Worm (Caenorhabditis elegans) whole organism, young adult: Measurements from ENCODE around the gene unc-53.

Source experiments
- F10E7.11 ChIP-seq: sonication (generic microtip); optimal IDR thresholded peaks from 2 replicates; lab custom pipeline; 2017; ENCODE audit warnings: mild to moderate bottlenecking, missing genetic modification characterization, moderate library complexity, missing compliant biosample characterization
- F22D6.2 ChIP-seq: sonication (generic microtip); optimal IDR thresholded peaks from 2 replicates; lab custom pipeline; 2016; ENCODE audit warnings: mild to moderate bottlenecking, missing genetic modification characterization, missing compliant biosample characterization
- F49E8.2 ChIP-seq: sonication (generic microtip); optimal IDR thresholded peaks from 3 replicates; lab custom pipeline; 2017; ENCODE audit warnings: missing genetic modification characterization, mild to moderate bottlenecking, missing compliant biosample characterization, antibody characterized with exemption, moderate library complexity; ENCODE audit not compliant: insufficient read depth
- F52B5.7 ChIP-seq: sonication (generic microtip); optimal IDR thresholded peaks from 2 replicates; lab custom pipeline; 2016; ENCODE audit warnings: mild to moderate bottlenecking, missing genetic modification characterization, missing compliant biosample characterization
- F57A8.1 ChIP-seq: fragments of 200-800 bp; sonication (Bioruptor generic); optimal IDR thresholded peaks from 2 replicates; lab custom pipeline; 2018; ENCODE audit warnings: mild to moderate bottlenecking, missing genetic modification characterization, moderate library complexity, missing compliant biosample characterization
- Y56A3A.18 ChIP-seq: fragments of 200-800 bp; sonication (Bioruptor generic); IDR thresholded peaks from 2 replicates; pipeline ENCODE4 v1.3.6; 2022; ENCODE audit warnings: missing genetic modification reagents, missing genetic modification characterization, missing compliant biosample characterization
- Y79H2A.3 ChIP-seq: fragments of 200-800 bp; sonication (Bioruptor generic); conservative IDR thresholded peaks from 2 replicates; pipeline ENCODE4 v1.3.6; 2022; ENCODE audit warnings: missing genetic modification reagents, missing genetic modification characterization, missing compliant biosample characterization
- athp-1 ChIP-seq: sonication (generic microtip); optimal IDR thresholded peaks from 2 replicates; lab custom pipeline; 2017; ENCODE audit warnings: mild to moderate bottlenecking, missing genetic modification characterization, missing compliant biosample characterization
- bed-1 ChIP-seq: fragments of 200-800 bp; sonication (Bioruptor generic); IDR thresholded peaks from 2 replicates; pipeline ENCODE4 v1.3.6; 2022; ENCODE audit warnings: missing genetic modification reagents, missing genetic modification characterization, missing compliant biosample characterization
- ceh-40 ChIP-seq: fragments of 200-800 bp; sonication (Bioruptor generic); IDR thresholded peaks from 2 replicates; pipeline ENCODE4 v1.3.6; 2022; ENCODE audit warnings: missing genetic modification characterization, missing compliant biosample characterization
- ceh-79 ChIP-seq: sonication (generic microtip); optimal IDR thresholded peaks from 2 replicates; lab custom pipeline; 2017; ENCODE audit warnings: mild to moderate bottlenecking, missing genetic modification characterization, missing compliant biosample characterization
- ceh-91 ChIP-seq: fragments of 200-800 bp; sonication (Bioruptor generic); IDR thresholded peaks from 2 replicates; pipeline ENCODE4 v1.3.6; 2022; ENCODE audit warnings: missing genetic modification reagents, missing genetic modification characterization, missing compliant biosample characterization
- chd-7 ChIP-seq: sonication (generic microtip); optimal IDR thresholded peaks from 2 replicates; lab custom pipeline; 2016; ENCODE audit warnings: mild to moderate bottlenecking, missing genetic modification characterization, moderate library complexity, missing compliant biosample characterization
- dox-1 ChIP-seq: fragments of 200-800 bp; sonication (Bioruptor generic); IDR thresholded peaks from 2 replicates; pipeline ENCODE4 v1.3.6; 2022; ENCODE audit warnings: missing genetic modification reagents, missing genetic modification characterization, missing compliant biosample characterization
- dpl-1 ChIP-seq: fragments of 150-350 bp; optimal IDR thresholded peaks from 2 replicates; lab custom pipeline; 2014; ENCODE audit warnings: missing biosample characterization, missing genetic modification reagents, missing genetic modification characterization
- efl-1 ChIP-seq: fragments of 150-350 bp; optimal IDR thresholded peaks from 2 replicates; lab custom pipeline; 2014; ENCODE audit warnings: missing biosample characterization, missing genetic modification reagents, missing genetic modification characterization
- hlh-12 ChIP-seq: sonication (generic microtip); optimal IDR thresholded peaks from 2 replicates; lab custom pipeline; 2016; ENCODE audit warnings: missing genetic modification characterization, missing compliant biosample characterization
- hlh-26 ChIP-seq: fragments of 200-800 bp; sonication (Bioruptor generic); conservative IDR thresholded peaks from 2 replicates; pipeline ENCODE4 v1.3.6; 2022; ENCODE audit warnings: missing genetic modification reagents, missing genetic modification characterization, missing compliant biosample characterization
- hmg-20 ChIP-seq: fragments of 200-800 bp; sonication (Bioruptor generic); IDR thresholded peaks from 2 replicates; pipeline ENCODE4 v1.3.6; 2022; ENCODE audit warnings: missing genetic modification reagents, missing genetic modification characterization, missing compliant biosample characterization
- hsf-1 ChIP-seq: fragments of 200-800 bp; sonication (Bioruptor generic); IDR thresholded peaks from 2 replicates; pipeline ENCODE4 v1.3.6; 2022; ENCODE audit warnings: missing genetic modification reagents, missing genetic modification characterization, missing compliant biosample characterization
- let-526 ChIP-seq: fragments of 200-800 bp; sonication (Bioruptor generic); IDR thresholded peaks from 2 replicates; pipeline ENCODE4 v1.3.6; 2022; ENCODE audit warnings: missing genetic modification reagents, missing genetic modification characterization, missing compliant biosample characterization
- lin-40 ChIP-seq: sonication (generic microtip); optimal IDR thresholded peaks from 2 replicates; lab custom pipeline; 2016; ENCODE audit warnings: missing genetic modification characterization, mild to moderate bottlenecking, missing compliant biosample characterization, missing genotype, missing genetic modification reagents
- lir-1 ChIP-seq: fragments of 200-800 bp; sonication (Bioruptor generic); conservative IDR thresholded peaks from 2 replicates; pipeline ENCODE4 v1.3.6; 2022; ENCODE audit warnings: missing genetic modification reagents, missing genetic modification characterization, missing compliant biosample characterization
- lsy-27 ChIP-seq: sonication (generic microtip); optimal IDR thresholded peaks from 2 replicates; lab custom pipeline; 2017; ENCODE audit warnings: missing genetic modification characterization, mild to moderate bottlenecking, missing compliant biosample characterization, antibody characterized with exemption, missing genotype, borderline replicate concordance; ENCODE audit not compliant: insufficient read depth
- mel-28 ChIP-seq: sonication (generic microtip); optimal IDR thresholded peaks from 2 replicates; lab custom pipeline; 2016; ENCODE audit warnings: borderline replicate concordance, mild to moderate bottlenecking, missing genetic modification characterization, missing compliant biosample characterization
- mes-4 ChIP-seq: sonication (generic microtip); optimal IDR thresholded peaks from 2 replicates; lab custom pipeline; 2016; ENCODE audit warnings: missing genotype, missing genetic modification characterization, missing compliant biosample characterization
- mxl-1 ChIP-seq: sonication (generic microtip); optimal IDR thresholded peaks from 2 replicates; lab custom pipeline; 2016; ENCODE audit warnings: missing genetic modification characterization, missing compliant biosample characterization
- nfya-1 ChIP-seq: sonication (generic microtip); optimal IDR thresholded peaks from 2 replicates; lab custom pipeline; 2017; ENCODE audit warnings: antibody characterized with exemption, missing compliant biosample characterization, missing genetic modification characterization, borderline replicate concordance; ENCODE audit not compliant: insufficient read depth
- nhr-27 ChIP-seq: fragments of 200-800 bp; sonication (Bioruptor generic); optimal IDR thresholded peaks from 2 replicates; lab custom pipeline; 2018; ENCODE audit warnings: mild to moderate bottlenecking, missing genetic modification characterization, moderate library complexity, missing compliant biosample characterization
- rpc-1 ChIP-seq, 2 experiments: fragments of 150-350 bp in 1 of 2; sonication (generic microtip) in 1 of 2; optimal IDR thresholded peaks; 2 replicates each; lab custom pipeline; 2014 to 2018; ENCODE audit warnings: missing biosample characterization in 1 of 2, missing genetic modification characterization in 1 of 2, missing genetic modification reagents in 1 of 2, missing genotype in 1 of 2
- sdz-38 ChIP-seq: sonication (generic microtip); optimal IDR thresholded peaks from 2 replicates; lab custom pipeline; 2016; ENCODE audit warnings: missing genotype, missing genetic modification characterization, missing compliant biosample characterization
- tbp1 ChIP-seq: fragments of 200-800 bp; sonication (Bioruptor generic); optimal IDR thresholded peaks from 2 replicates; lab custom pipeline; 2018; ENCODE audit warnings: mild to moderate bottlenecking, missing genetic modification characterization, missing compliant biosample characterization
- tbx-9 ChIP-seq: sonication (generic microtip); optimal IDR thresholded peaks from 2 replicates; lab custom pipeline; 2016; ENCODE audit warnings: borderline replicate concordance, missing genetic modification characterization, inconsistent platforms, missing compliant biosample characterization
- unc-130 ChIP-seq: sonication (generic microtip); optimal IDR thresholded peaks from 2 replicates; lab custom pipeline; 2016; ENCODE audit warnings: missing genetic modification reagents, missing genetic modification characterization, missing compliant biosample characterization
- zim-3 ChIP-seq: sonication (generic microtip); optimal IDR thresholded peaks from 2 replicates; lab custom pipeline; 2017; ENCODE audit warnings: mild to moderate bottlenecking, missing genetic modification characterization, moderate library complexity, missing compliant biosample characterization
- ztf-18 ChIP-seq: sonication (generic microtip); optimal IDR thresholded peaks from 2 replicates; lab custom pipeline; 2016; ENCODE audit warnings: missing genotype, mild to moderate bottlenecking, missing genetic modification characterization, missing compliant biosample characterization
- ztf-22 ChIP-seq: fragments of 200-800 bp; sonication (Bioruptor generic); optimal IDR thresholded peaks from 2 replicates; lab custom pipeline; 2018; ENCODE audit warnings: mild to moderate bottlenecking, missing genetic modification characterization, moderate library complexity, missing compliant biosample characterization
- ztf-25 ChIP-seq: fragments of 200-800 bp; sonication (Bioruptor generic); IDR thresholded peaks from 2 replicates; pipeline ENCODE4 v1.3.6; 2022; ENCODE audit warnings: missing genetic modification reagents, missing genetic modification characterization, missing compliant biosample characterization
- ztf-26 ChIP-seq: sonication (generic microtip); optimal IDR thresholded peaks from 2 replicates; lab custom pipeline; 2017; ENCODE audit warnings: missing genetic modification characterization, missing compliant biosample characterization
- ztf-3 ChIP-seq: fragments of 200-800 bp; sonication (Bioruptor generic); optimal IDR thresholded peaks from 2 replicates; lab custom pipeline; 2018; ENCODE audit warnings: mild to moderate bottlenecking, missing genetic modification characterization, missing compliant biosample characterization
- ztf-6 ChIP-seq: fragments of 200-800 bp; sonication (Bioruptor generic); IDR thresholded peaks from 2 replicates; pipeline ENCODE4 v1.3.6; 2022; ENCODE audit warnings: missing genetic modification reagents, missing genetic modification characterization, missing compliant biosample characterization

Gene unc-53

DNA sequence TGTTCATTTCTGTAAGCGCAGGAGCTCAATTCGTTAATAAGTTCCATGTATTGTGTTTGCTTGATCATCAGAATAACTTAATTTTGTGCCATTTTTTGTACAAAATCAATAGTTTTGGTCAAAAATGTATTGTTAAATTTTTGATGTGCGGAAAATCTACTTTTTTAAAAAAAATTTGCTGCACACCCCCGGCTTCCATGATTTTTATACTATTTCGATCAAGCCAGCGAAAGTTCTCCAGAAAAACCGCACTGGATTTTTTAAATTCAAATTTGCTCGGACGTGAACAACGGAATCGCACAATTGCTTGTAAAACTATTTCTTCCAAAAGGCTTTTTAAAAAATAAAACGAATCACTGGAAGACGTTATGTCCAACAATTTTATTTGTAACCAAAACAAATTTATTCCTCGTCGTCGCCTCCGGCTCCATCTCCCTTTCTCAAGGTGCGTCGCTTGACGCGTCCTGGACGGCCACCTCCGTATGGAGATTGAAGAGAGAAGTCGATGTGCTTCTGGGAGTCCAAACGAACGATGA is 35.9 kb upstream of the unc-53 start (continued):
- no peak for TF ChIP-seq unc-130
- no peak for TF ChIP-seq ceh-79 (tag; lab: Kevin White, UChicago)
- no peak for TF ChIP-seq lin-40 (tag; lab: Kevin White, UChicago)
- no peak for TF ChIP-seq ztf-18 (tag; lab: Kevin White, UChicago)
- no peak for TF ChIP-seq let-526 (GFP tag; lab: Robert Waterston, UW)
- TF ChIP-seq ceh-91 (GFP tag; lab: Robert Waterston, UW) = no peak
- TF ChIP-seq dpl-1 (GFP tag; lab: Kevin White, UChicago) = no peak
- peak; percentile 20; the same call in 1 of the 2 replicates for TF ChIP-seq hsf-1 (GFP tag; lab: Robert Waterston, UW)
- no peak for TF ChIP-seq mxl-1 (tag; lab: Kevin White, UChicago)
- no peak for TF ChIP-seq ztf-3
- TF ChIP-seq mel-28 = no peak
- TF ChIP-seq athp-1 (tag; lab: Kevin White, UChicago) = peak; percentile 25
- TF ChIP-seq efl-1 (GFP tag; lab: Kevin White, UChicago) = no peak
- no peak for TF ChIP-seq lir-1
- TF ChIP-seq tbp1 (GFP tag; lab: Kevin White, UChicago) = no peak
- TF ChIP-seq Y56A3A.18 (GFP tag; lab: Robert Waterston, UW) = no peak
- TF ChIP-seq F22D6.2 = no peak
- TF ChIP-seq F57A8.1 = no peak
- TF ChIP-seq ceh-40 (GFP tag; lab: Robert Waterston, UW) = no peak
- no peak for TF ChIP-seq ztf-26 (tag; lab: Kevin White, UChicago)
- 0 out of 2 replicates have a peak, but pooled peaks have one; percentile 19 for TF ChIP-seq hlh-26 (GFP tag; lab: Robert Waterston, UW)
- TF ChIP-seq Y79H2A.3 (GFP tag; lab: Robert Waterston, UW) = no peak
- TF ChIP-seq tbx-9 = no peak
- TF ChIP-seq zim-3 = no peak
- TF ChIP-seq sdz-38 (tag; lab: Kevin White, UChicago) = no peak
- TF ChIP-seq rpc-1 (optimal IDR thresholded peaks at IDR 0.05; lab: Kevin White, UChicago) = no peak
- no peak for TF ChIP-seq rpc-1 (tag; optimal IDR thresholded peaks at IDR 0.05; lab: Kevin White, UChicago)
- no peak for TF ChIP-seq ztf-22
- TF ChIP-seq F49E8.2 (tag; lab: Kevin White, UChicago) = no peak
- no peak for TF ChIP-seq mes-4 (tag; lab: Kevin White, UChicago)
- no peak for TF ChIP-seq nhr-27
- TF ChIP-seq lsy-27 (tag; lab: Kevin White, UChicago) = no peak
- TF ChIP-seq dox-1 (GFP tag; lab: Robert Waterston, UW) = no peak
- TF ChIP-seq ztf-25 (GFP tag; lab: Robert Waterston, UW) = no peak
- no peak for TF ChIP-seq nfya-1 (tag; lab: Kevin White, UChicago)
- TF ChIP-seq chd-7 = no peak
- no peak for TF ChIP-seq hmg-20 (GFP tag; lab: Robert Waterston, UW)
- TF ChIP-seq bed-1 (GFP tag; lab: Robert Waterston, UW) = no peak
- no peak for TF ChIP-seq hlh-12
- no peak for TF ChIP-seq F10E7.11 (tag; lab: Kevin White, UChicago)
- TF ChIP-seq ztf-6 (GFP tag; lab: Robert Waterston, UW) = no peak
- TF ChIP-seq F52B5.7 = no peak
- TF ChIP-seq, all 124 proteins: peak for 24
